Worm (Caenorhabditis elegans) whole organism, late embryonic: Measurements from ENCODE around the gene ula-1.

Experiments
- C08G9.2 ChIP-seq: sonication (generic microtip); optimal IDR thresholded peaks from 2 replicates; lab custom pipeline; 2016; ENCODE audit warnings: mild to moderate bottlenecking, missing genetic modification characterization, moderate library complexity, missing compliant biosample characterization
- F13H6.1 ChIP-seq: sonication (generic microtip); optimal IDR thresholded peaks from 2 replicates; lab custom pipeline; 2016; ENCODE audit warnings: missing genetic modification characterization, missing compliant biosample characterization
- Y22D7AL.16 ChIP-seq: sonication (generic microtip); optimal IDR thresholded peaks from 2 replicates; lab custom pipeline; 2016; ENCODE audit warnings: missing genetic modification characterization, missing compliant biosample characterization
- ahr-1 ChIP-seq: sonication (generic microtip); optimal IDR thresholded peaks from 2 replicates; lab custom pipeline; 2016; ENCODE audit warnings: missing genetic modification characterization, missing compliant biosample characterization
- ama-1 ChIP-seq: fragments of 150-350 bp; optimal IDR thresholded peaks from 2 replicates; lab custom pipeline; 2014
- ceh-14 ChIP-seq: sonication (generic microtip); optimal IDR thresholded peaks from 2 replicates; lab custom pipeline; 2016; ENCODE audit warnings: missing genotype, missing genetic modification characterization, missing compliant biosample characterization
- ceh-2 ChIP-seq: sonication (generic microtip); optimal IDR thresholded peaks from 2 replicates; lab custom pipeline; 2016; ENCODE audit warnings: missing genotype, missing genetic modification characterization, missing compliant biosample characterization
- ceh-30 ChIP-seq: fragments of 150-350 bp; optimal IDR thresholded peaks from 2 replicates; lab custom pipeline; 2014; ENCODE audit warnings: missing biosample characterization, missing genetic modification characterization
- ceh-31 ChIP-seq: sonication (generic microtip); optimal IDR thresholded peaks from 2 replicates; lab custom pipeline; 2016; ENCODE audit warnings: missing genetic modification characterization, missing compliant biosample characterization
- ceh-34 ChIP-seq: sonication (generic microtip); optimal IDR thresholded peaks from 2 replicates; lab custom pipeline; 2016; ENCODE audit warnings: mild to moderate bottlenecking, missing genetic modification characterization, missing compliant biosample characterization
- ceh-45 ChIP-seq: fragments of 200-800 bp; sonication (Bioruptor generic); IDR thresholded peaks from 2 replicates; pipeline ENCODE4 v1.3.6; 2022; ENCODE audit warnings: missing genetic modification reagents, missing genetic modification characterization, missing compliant biosample characterization
- ceh-48 ChIP-seq: sonication (generic microtip); optimal IDR thresholded peaks from 2 replicates; lab custom pipeline; 2016; ENCODE audit warnings: missing genetic modification characterization, inconsistent platforms, missing compliant biosample characterization
- ceh-6 ChIP-seq: fragments of 200-800 bp; sonication (Bioruptor generic); optimal IDR thresholded peaks from 2 replicates; lab custom pipeline; 2018; ENCODE audit warnings: mild to moderate bottlenecking, missing genetic modification characterization, missing compliant biosample characterization
- elt-2 ChIP-seq: sonication (generic microtip); optimal IDR thresholded peaks from 2 replicates; lab custom pipeline; 2016; ENCODE audit warnings: missing genetic modification reagents, missing genetic modification characterization, missing compliant biosample characterization
- ets-4 ChIP-seq: sonication (generic microtip); optimal IDR thresholded peaks from 2 replicates; lab custom pipeline; 2016; ENCODE audit warnings: missing genetic modification characterization, missing compliant biosample characterization
- eyg-1 ChIP-seq: sonication (generic microtip); optimal IDR thresholded peaks from 2 replicates; lab custom pipeline; 2016; ENCODE audit warnings: missing genotype, missing genetic modification characterization, missing compliant biosample characterization
- fax-1 ChIP-seq: sonication (generic microtip); optimal IDR thresholded peaks from 2 replicates; lab custom pipeline; 2016; ENCODE audit warnings: missing genotype, missing genetic modification characterization, missing compliant biosample characterization
- fkh-6 ChIP-seq: sonication (generic microtip); optimal IDR thresholded peaks from 2 replicates; lab custom pipeline; 2016; ENCODE audit warnings: missing genetic modification characterization, missing compliant biosample characterization
- gmeb-2 ChIP-seq: sonication (generic microtip); optimal IDR thresholded peaks from 2 replicates; lab custom pipeline; 2016; ENCODE audit warnings: missing genetic modification characterization, inconsistent platforms, missing compliant biosample characterization
- hlh-15 ChIP-seq: sonication (generic microtip); optimal IDR thresholded peaks from 2 replicates; lab custom pipeline; 2016; ENCODE audit warnings: missing genetic modification characterization, missing compliant biosample characterization
- hlh-6 ChIP-seq: sonication (generic microtip); optimal IDR thresholded peaks from 2 replicates; lab custom pipeline; 2016; ENCODE audit warnings: missing genotype, missing genetic modification characterization, missing compliant biosample characterization
- hlh-8 ChIP-seq: sonication (generic microtip); optimal IDR thresholded peaks from 2 replicates; lab custom pipeline; 2016; ENCODE audit warnings: missing genotype, missing genetic modification characterization, missing compliant biosample characterization
- lim-6 ChIP-seq: sonication (generic microtip); optimal IDR thresholded peaks from 2 replicates; lab custom pipeline; 2016; ENCODE audit warnings: missing genetic modification characterization, missing compliant biosample characterization
- madf-2 ChIP-seq: sonication (generic microtip); optimal IDR thresholded peaks from 2 replicates; lab custom pipeline; 2017; ENCODE audit warnings: missing genetic modification characterization, missing compliant biosample characterization
- mec-3 ChIP-seq: sonication (generic microtip); optimal IDR thresholded peaks from 2 replicates; lab custom pipeline; 2016; ENCODE audit warnings: borderline replicate concordance, missing genetic modification characterization, missing compliant biosample characterization
- nfya-1 ChIP-seq: sonication (generic microtip); optimal IDR thresholded peaks from 2 replicates; lab custom pipeline; 2017; ENCODE audit warnings: missing genetic modification characterization, mild to moderate bottlenecking, missing compliant biosample characterization, antibody characterized with exemption, moderate library complexity
- nhr-11 ChIP-seq: fragments of 150-350 bp; optimal IDR thresholded peaks from 2 replicates; lab custom pipeline; 2014; ENCODE audit warnings: missing biosample characterization, missing genetic modification characterization
- nhr-232 ChIP-seq: sonication (generic microtip); optimal IDR thresholded peaks from 2 replicates; lab custom pipeline; 2016; ENCODE audit warnings: missing genetic modification characterization, missing compliant biosample characterization
- npax-4 ChIP-seq: sonication (generic microtip); optimal IDR thresholded peaks from 2 replicates; lab custom pipeline; 2016; ENCODE audit warnings: missing genetic modification characterization, missing compliant biosample characterization
- pha-2 ChIP-seq: sonication (generic microtip); optimal IDR thresholded peaks from 2 replicates; lab custom pipeline; 2017; ENCODE audit warnings: mild to moderate bottlenecking, missing genetic modification characterization, missing compliant biosample characterization
- pqm-1 ChIP-seq: sonication (generic microtip); optimal IDR thresholded peaks from 2 replicates; lab custom pipeline; 2016; ENCODE audit warnings: missing genetic modification characterization, missing compliant biosample characterization
- ref-2 ChIP-seq: sonication (generic microtip); optimal IDR thresholded peaks from 2 replicates; lab custom pipeline; 2016; ENCODE audit warnings: missing genetic modification characterization, missing compliant biosample characterization
- rnt-1 ChIP-seq: sonication (generic microtip); optimal IDR thresholded peaks from 2 replicates; lab custom pipeline; 2016; ENCODE audit warnings: missing genetic modification characterization, missing compliant biosample characterization
- sdc-2 ChIP-seq: sonication (generic microtip); optimal IDR thresholded peaks from 2 replicates; lab custom pipeline; 2016; ENCODE audit warnings: missing genotype, missing genetic modification characterization, missing compliant biosample characterization
- sox-2 ChIP-seq: fragments of 200-800 bp; sonication (Bioruptor generic); IDR thresholded peaks from 2 replicates; pipeline ENCODE4 v1.3.6; 2022; ENCODE audit warnings: missing genetic modification reagents, missing genetic modification characterization, missing compliant biosample characterization
- syd-9 ChIP-seq: sonication (generic microtip); optimal IDR thresholded peaks from 2 replicates; lab custom pipeline; 2016; ENCODE audit warnings: mild to moderate bottlenecking, missing genetic modification characterization, moderate library complexity, missing compliant biosample characterization
- tbx-2 ChIP-seq: sonication (generic microtip); optimal IDR thresholded peaks from 2 replicates; lab custom pipeline; 2016; ENCODE audit warnings: missing genetic modification characterization, missing compliant biosample characterization
- tbx-7 ChIP-seq: sonication (generic microtip); optimal IDR thresholded peaks from 2 replicates; lab custom pipeline; 2016; ENCODE audit warnings: missing genotype, missing genetic modification characterization, missing compliant biosample characterization
- ttx-3 ChIP-seq: sonication (generic microtip); optimal IDR thresholded peaks from 2 replicates; lab custom pipeline; 2016; ENCODE audit warnings: missing genetic modification reagents, missing genetic modification characterization, missing compliant biosample characterization
- unc-3 ChIP-seq, 2 experiments: fragments of 200-800 bp in 1 of 2; sonication (Bioruptor generic) in 1 of 2; sonication (generic microtip) in 1 of 2; conservative IDR thresholded peaks in 1 of 2; optimal IDR thresholded peaks in 1 of 2; 2 replicates each; pipeline versions ENCODE4 v1.3.6 to Lab custom; 2016 to 2022; ENCODE audit warnings: missing compliant biosample characterization in 2 of 2, missing genetic modification characterization in 2 of 2, missing genetic modification reagents in 1 of 2
- unc-42 ChIP-seq: sonication (generic microtip); optimal IDR thresholded peaks from 2 replicates; lab custom pipeline; 2016; ENCODE audit warnings: missing genotype, missing genetic modification characterization, missing compliant biosample characterization
- unc-86 ChIP-seq: sonication (generic microtip); optimal IDR thresholded peaks from 2 replicates; lab custom pipeline; 2016; ENCODE audit warnings: missing genetic modification characterization, missing compliant biosample characterization
- zip-5 ChIP-seq: sonication (generic microtip); optimal IDR thresholded peaks from 2 replicates; lab custom pipeline; 2016; ENCODE audit warnings: missing genetic modification characterization, missing compliant biosample characterization
- ztf-16 ChIP-seq: sonication (generic microtip); optimal IDR thresholded peaks from 2 replicates; lab custom pipeline; 2017; ENCODE audit warnings: missing genetic modification characterization, missing compliant biosample characterization

ula-1 gene

ce11 chrIII:4932203-4932699 is 12.1 kb upstream of the ula-1 start, which contains the start of the genes C26E6.12 and eri-9:
TSS of gene C26E6.12 (minus strand) at chrIII:4932253.
TSS of gene eri-9 (plus strand) at chrIII:4932450.
- TF ChIP-seq sdc-2 (tag; lab: Kevin White, UChicago) (no peak), ceh-14 (tag; lab: Kevin White, UChicago) (no peak), syd-9 (no peak), ttx-3 (no peak), fax-1 (tag; lab: Kevin White, UChicago) (no peak), ceh-2 (tag; lab: Kevin White, UChicago) (no peak), ceh-30 (no peak), unc-42 (tag; lab: Kevin White, UChicago) (no peak)

DNA sequence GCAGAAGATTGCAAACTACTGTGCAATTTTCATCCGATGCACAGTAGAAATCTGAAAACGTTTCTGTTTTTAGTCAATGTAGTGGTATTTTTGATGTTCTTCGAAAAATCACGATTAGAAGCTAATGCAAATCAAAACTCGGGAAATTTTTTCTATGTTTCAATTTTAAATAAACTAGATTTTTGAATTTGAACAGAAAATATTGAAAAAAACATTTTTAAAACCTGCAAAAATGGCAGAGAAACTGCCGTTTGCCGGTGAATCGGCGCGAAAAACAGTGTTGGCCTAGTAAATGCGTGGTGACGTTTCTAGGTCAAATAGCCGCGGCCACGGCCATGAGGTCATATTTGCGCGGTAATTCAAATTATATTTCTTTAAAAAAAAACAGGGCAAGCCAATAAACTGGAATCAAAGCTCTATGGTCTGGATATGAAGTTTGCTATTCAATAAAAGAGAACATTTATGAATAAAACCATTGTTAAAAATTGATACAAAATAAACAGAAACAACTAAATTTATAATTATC is 10.1 kb upstream of the ula-1 start, which contains the start of gene set-2:
set-2 (minus strand) TSS at position 51 of the 526 bp plus-strand sequence.
- peak; percentile 32 for TF ChIP-seq nfya-1 (tag; lab: Kevin White, UChicago)
- peak; percentile 18 for TF ChIP-seq fkh-6 (tag; lab: Kevin White, UChicago)
- TF ChIP-seq sox-2: no peak
- TF ChIP-seq elt-2 (tag; lab: Kevin White, UChicago): peak; percentile 67
- TF ChIP-seq rnt-1 (tag; lab: Kevin White, UChicago): peak; percentile 55
- peak; percentile 71 for TF ChIP-seq ref-2 (tag; lab: Kevin White, UChicago)
- peak; percentile 74 for TF ChIP-seq mec-3 (tag; lab: Kevin White, UChicago)
- TF ChIP-seq tbx-2: peak; percentile 93
- peak; percentile 87 for TF ChIP-seq tbx-7 (tag; lab: Kevin White, UChicago)
- peak; percentile 34 for TF ChIP-seq ceh-34
- TF ChIP-seq hlh-8 (tag; lab: Kevin White, UChicago): peak; percentile 60
- peak; percentile 9 for TF ChIP-seq pha-2 (tag; lab: Kevin White, UChicago)
- peak; percentile 35 for TF ChIP-seq ttx-3
- TF ChIP-seq unc-86: no peak
- peak; percentile 91 for TF ChIP-seq ets-4
- TF ChIP-seq ceh-31: peak; percentile 93
- TF ChIP-seq ceh-14 (tag; lab: Kevin White, UChicago): peak; percentile 34
- peak; percentile 34 for TF ChIP-seq ahr-1 (tag; lab: Kevin White, UChicago)
- TF ChIP-seq ama-1 (lab: Kevin White, UChicago): no peak
- peak; percentile 33 for TF ChIP-seq F13H6.1
- TF ChIP-seq hlh-6 (tag; lab: Kevin White, UChicago): no peak
- peak; percentile 62 for TF ChIP-seq fax-1 (tag; lab: Kevin White, UChicago)
- no peak for TF ChIP-seq nhr-232 (tag; lab: Kevin White, UChicago)
- no peak for TF ChIP-seq pqm-1 (tag; lab: Kevin White, UChicago)
- no peak for TF ChIP-seq ceh-48
- peak; percentile 51 for TF ChIP-seq sdc-2 (tag; lab: Kevin White, UChicago)
- TF ChIP-seq lim-6 (tag; lab: Kevin White, UChicago): peak; percentile 65
- no peak for TF ChIP-seq ceh-45 (GFP tag; lab: Robert Waterston, UW)
- TF ChIP-seq zip-5 (tag; lab: Kevin White, UChicago): peak; percentile 67
- TF ChIP-seq unc-42 (tag; lab: Kevin White, UChicago): peak; percentile 24
- no peak for TF ChIP-seq nhr-11 (tag; lab: Kevin White, UChicago)
- TF ChIP-seq ceh-2 (tag; lab: Kevin White, UChicago): peak; percentile 92
- TF ChIP-seq Y22D7AL.16 (tag; lab: Kevin White, UChicago): no peak
- TF ChIP-seq C08G9.2 (tag; lab: Kevin White, UChicago): peak; percentile 91
- peak; percentile 44 for TF ChIP-seq eyg-1
- no peak for TF ChIP-seq madf-2 (tag; lab: Kevin White, UChicago)
- no peak for TF ChIP-seq ceh-6

ce11 chrIII:4924134-4924533 is 4.0 kb upstream of the ula-1 start:
- no peak for TF ChIP-seq unc-3 (GFP tag; conservative IDR thresholded peaks at IDR 0.05; lab: Robert Waterston, UW)
- no peak for TF ChIP-seq unc-3 (tag; optimal IDR thresholded peaks at IDR 0.05; lab: Kevin White, UChicago)
- TF ChIP-seq madf-2 (tag; lab: Kevin White, UChicago): no peak
- no peak for TF ChIP-seq sox-2
- TF ChIP-seq syd-9: no peak
- no peak for TF ChIP-seq ztf-16 (tag; lab: Kevin White, UChicago)
- TF ChIP-seq npax-4 (tag; lab: Kevin White, UChicago): no peak
- TF ChIP-seq hlh-15: no peak
- TF ChIP-seq gmeb-2: no peak
- no peak for TF ChIP-seq ceh-34
- no peak for TF ChIP-seq rnt-1 (tag; lab: Kevin White, UChicago)
- no peak for TF ChIP-seq hlh-6 (tag; lab: Kevin White, UChicago)
- TF ChIP-seq, all 69 proteins: peak for 0
